Worm (Caenorhabditis elegans): ENCODE measurements around the gene smz-1.

Gene smz-1

DNA sequence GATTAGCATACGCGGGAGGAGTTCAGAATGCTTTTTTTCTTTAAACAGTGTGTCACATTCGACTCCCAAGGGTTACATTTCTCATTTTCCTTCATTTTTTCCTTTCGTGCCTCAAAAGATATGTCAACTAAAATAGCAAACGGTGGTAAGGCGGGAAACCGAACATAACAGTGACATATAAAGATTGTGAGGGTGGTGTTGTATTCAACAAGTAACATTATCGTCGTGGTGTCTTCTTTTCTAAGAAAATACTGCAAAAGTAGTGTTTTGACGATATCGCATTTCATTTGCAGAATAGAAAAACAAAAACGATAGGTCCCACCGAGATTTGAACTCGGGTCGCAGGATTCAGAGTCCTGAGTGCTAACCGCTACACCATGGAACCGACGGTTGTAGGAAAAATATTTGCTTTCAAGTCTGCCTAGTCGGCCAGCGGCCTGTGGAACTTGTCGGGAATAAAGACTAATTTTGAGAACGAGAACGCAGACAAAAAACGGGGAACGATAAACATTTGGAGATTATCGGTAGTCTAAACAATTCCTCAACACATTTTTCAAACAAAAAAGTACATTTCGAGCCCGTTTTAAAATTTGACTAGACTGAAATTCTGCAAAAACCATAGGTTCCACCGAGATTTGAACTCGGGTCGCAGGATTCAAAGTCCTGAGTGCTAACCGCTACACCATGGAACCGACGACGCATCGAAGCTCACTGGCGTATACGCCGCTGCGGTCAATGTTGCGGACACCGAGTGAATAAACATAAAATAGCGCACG lies 38.0 kb upstream of the smz-1 start:
- TF ChIP-seq sma-9 (GFP tag; optimal IDR thresholded peaks at IDR 0.05) (peak; percentile 21), sma-9 (tag; optimal IDR thresholded peaks at IDR 0.05) (no peak), egl-27 (tag; optimal IDR thresholded peaks at IDR 0.05) (no peak), nhr-6 (tag; optimal IDR thresholded peaks at IDR 0.05) (no peak), lsy-2 (tag; optimal IDR thresholded peaks at IDR 0.05) (peak in 1 of 2 experiments; percentile 26), lin-11 (tag; optimal IDR thresholded peaks at IDR 0.05) (peak; percentile 11), nhr-237 (tag; optimal IDR thresholded peaks at IDR 0.05) (no peak), elt-3 (tag; optimal IDR thresholded peaks at IDR 0.05) (no peak), gmeb-1 (tag; optimal IDR thresholded peaks at IDR 0.05) (no peak), lin-39 (tag; optimal IDR thresholded peaks at IDR 0.05) (no peak), F13H6.1 (tag; optimal IDR thresholded peaks at IDR 0.05) (no peak), blmp-1 (tag; optimal IDR thresholded peaks at IDR 0.05; ENCODE audit: insufficient read depth) (no peak), mbf-1 (tag; optimal IDR thresholded peaks at IDR 0.05) (no peak), unc-55 (GFP tag; optimal IDR thresholded peaks at IDR 0.05) (no peak), lin-13 (GFP tag; optimal IDR thresholded peaks at IDR 0.05) (no peak), nhr-25 (tag; optimal IDR thresholded peaks at IDR 0.05) (no peak), nhr-21 (tag; optimal IDR thresholded peaks at IDR 0.05) (no peak), sma-3 (GFP tag; optimal IDR thresholded peaks at IDR 0.05) (peak; percentile 13), mdl-1 (tag; optimal IDR thresholded peaks at IDR 0.05) (no peak), fos-1 (tag; optimal IDR thresholded peaks at IDR 0.05) (no peak), dmd-4 (tag; optimal IDR thresholded peaks at IDR 0.05) (no peak), nhr-23 (tag; optimal IDR thresholded peaks at IDR 0.05) (no peak), R02D3.7 (tag; optimal IDR thresholded peaks at IDR 0.05) (no peak), nhr-129 (tag; optimal IDR thresholded peaks at IDR 0.05) (peak; percentile 58), mab-5 (tag; optimal IDR thresholded peaks at IDR 0.05) (no peak), ceh-82 (tag; optimal IDR thresholded peaks at IDR 0.05) (no peak), ama-1 (optimal IDR thresholded peaks at IDR 0.05) (no peak), sem-4 (tag; optimal IDR thresholded peaks at IDR 0.05) (no peak), aly-2 (tag; optimal IDR thresholded peaks at IDR 0.05) (no peak), C34F6.9 (tag; optimal IDR thresholded peaks at IDR 0.05) (peak; percentile 4)

DNA sequence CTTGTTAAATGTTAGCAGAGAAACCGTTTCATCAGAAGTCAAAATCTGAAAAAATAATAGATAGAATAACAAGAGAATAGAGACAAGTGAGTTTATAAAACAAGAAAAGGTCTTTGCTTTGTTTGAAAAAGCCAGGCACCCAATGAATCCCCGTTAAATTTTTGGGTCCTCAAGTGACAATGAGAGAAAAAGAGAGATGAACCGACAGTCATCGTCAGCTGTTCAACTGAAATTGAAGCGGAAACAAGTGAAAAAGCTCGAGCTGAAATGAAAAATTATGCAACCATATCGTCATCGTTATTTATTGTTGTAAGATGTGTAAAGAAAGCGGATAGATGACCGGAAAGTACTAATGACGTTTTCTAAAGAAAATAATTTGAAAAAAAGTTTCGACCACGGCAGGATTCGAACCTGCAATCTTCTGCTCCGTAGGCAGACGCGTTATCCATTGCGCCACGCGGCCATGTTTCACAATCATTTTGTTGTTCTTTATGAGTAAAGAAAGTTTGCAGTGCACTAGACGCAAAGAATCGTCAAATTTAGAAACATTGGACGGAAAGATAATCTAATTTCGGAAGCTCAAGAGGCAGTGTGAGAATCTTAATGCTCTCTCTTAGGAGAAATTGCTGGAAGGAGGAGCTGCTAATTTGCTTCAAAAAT lies 37.2 kb upstream of the smz-1 start, which contains the start of gene F08G5.3:
Gene F08G5.3, minus strand, starts transcription at position 51 of the 660 bp plus-strand sequence.
- TF ChIP-seq mdl-1 (tag; optimal IDR thresholded peaks at IDR 0.05) (no peak), peb-1 (tag; optimal IDR thresholded peaks at IDR 0.05) (no peak), nhr-12 (tag; optimal IDR thresholded peaks at IDR 0.05) (no peak), nhr-6 (tag; optimal IDR thresholded peaks at IDR 0.05) (no peak), lin-39 (tag; optimal IDR thresholded peaks at IDR 0.05) (no peak), crh-2 (tag; optimal IDR thresholded peaks at IDR 0.05) (no peak), ZK546.5 (tag; optimal IDR thresholded peaks at IDR 0.05) (no peak), nhr-10 (tag; optimal IDR thresholded peaks at IDR 0.05) (no peak), sem-4 (tag; optimal IDR thresholded peaks at IDR 0.05) (no peak), C34F6.9 (tag; optimal IDR thresholded peaks at IDR 0.05) (peak; percentile 35), ztf-4 (tag; optimal IDR thresholded peaks at IDR 0.05) (no peak), lin-11 (tag; optimal IDR thresholded peaks at IDR 0.05) (peak; percentile 19), F13H6.1 (tag; optimal IDR thresholded peaks at IDR 0.05) (peak; percentile 42), nhr-25 (tag; optimal IDR thresholded peaks at IDR 0.05) (no peak), nhr-237 (tag; optimal IDR thresholded peaks at IDR 0.05) (no peak), mbf-1 (tag; optimal IDR thresholded peaks at IDR 0.05) (no peak), nhr-129 (tag; optimal IDR thresholded peaks at IDR 0.05) (peak; percentile 91), sma-3 (GFP tag; optimal IDR thresholded peaks at IDR 0.05) (peak; percentile 8), nhr-23 (tag; optimal IDR thresholded peaks at IDR 0.05) (no peak), unc-39 (tag; optimal IDR thresholded peaks at IDR 0.05) (no peak), snpc-4 (tag; optimal IDR thresholded peaks at IDR 0.05) (no peak), ama-1 (optimal IDR thresholded peaks at IDR 0.05) (no peak), unc-55 (GFP tag; optimal IDR thresholded peaks at IDR 0.05) (peak; percentile 51), lsy-2 (tag; optimal IDR thresholded peaks at IDR 0.05) (peak; percentile 13 to 58), blmp-1 (tag; optimal IDR thresholded peaks at IDR 0.05; ENCODE audit: insufficient read depth) (no peak), gmeb-1 (tag; optimal IDR thresholded peaks at IDR 0.05) (peak; percentile 36), lin-13 (GFP tag; optimal IDR thresholded peaks at IDR 0.05) (peak; percentile 37), zag-1 (tag; optimal IDR thresholded peaks at IDR 0.05) (no peak), ceh-82 (tag; optimal IDR thresholded peaks at IDR 0.05) (no peak), elt-1 (tag; optimal IDR thresholded peaks at IDR 0.05) (no peak), dmd-4 (tag; optimal IDR thresholded peaks at IDR 0.05) (no peak), elt-3 (tag; optimal IDR thresholded peaks at IDR 0.05) (no peak), Y55F3AM.14 (GFP tag; optimal IDR thresholded peaks at IDR 0.05) (peak; percentile 35), unc-62 (GFP tag; optimal IDR thresholded peaks at IDR 0.05) (no peak), nhr-11 (tag; optimal IDR thresholded peaks at IDR 0.05) (no peak), ztf-1 (GFP tag; conservative IDR thresholded peaks at IDR 0.05) (no peak), egl-27 (tag; optimal IDR thresholded peaks at IDR 0.05) (peak; percentile 16), ceh-16 (tag; optimal IDR thresholded peaks at IDR 0.05) (no peak), mab-5 (tag; optimal IDR thresholded peaks at IDR 0.05) (no peak), fos-1 (tag; optimal IDR thresholded peaks at IDR 0.05) (peak; percentile 55), sma-9 (GFP tag; optimal IDR thresholded peaks at IDR 0.05) (peak; percentile 48), sma-9 (tag; optimal IDR thresholded peaks at IDR 0.05) (no peak), nhr-77 (tag; optimal IDR thresholded peaks at IDR 0.05) (no peak), nhr-21 (tag; optimal IDR thresholded peaks at IDR 0.05) (no peak)
